Worm (Caenorhabditis elegans) whole organism, early embryonic: ENCODE results near the gene ZK643.2.

ENCODE experiments used
- B0310.2 ChIP-seq: sonication (generic microtip); optimal IDR thresholded peaks from 2 replicates; lab custom pipeline; 2016; ENCODE audit warnings: mild to moderate bottlenecking, missing genetic modification characterization, missing compliant biosample characterization
- F13C5.2 ChIP-seq: sonication (generic microtip); optimal IDR thresholded peaks from 2 replicates; lab custom pipeline; 2017; ENCODE audit warnings: mild to moderate bottlenecking, missing genetic modification characterization, inconsistent platforms, missing compliant biosample characterization
- aly-1 ChIP-seq: sonication (generic microtip); optimal IDR thresholded peaks from 2 replicates; lab custom pipeline; 2016; ENCODE audit warnings: missing genetic modification characterization, missing compliant biosample characterization
- ama-1 ChIP-seq: fragments of 150-350 bp; optimal IDR thresholded peaks from 2 replicates; lab custom pipeline; 2014
- ceh-13 ChIP-seq: fragments of 200-800 bp; sonication (Bioruptor generic); optimal IDR thresholded peaks from 2 replicates; lab custom pipeline; 2018; ENCODE audit warnings: mild to moderate bottlenecking, missing genetic modification characterization, missing compliant biosample characterization
- ceh-36 ChIP-seq: sonication (generic microtip); optimal IDR thresholded peaks from 2 replicates; lab custom pipeline; 2016; ENCODE audit warnings: missing genetic modification characterization, inconsistent platforms, missing compliant biosample characterization
- ets-7 ChIP-seq: sonication (generic microtip); optimal IDR thresholded peaks from 2 replicates; lab custom pipeline; 2016; ENCODE audit warnings: missing genotype, missing genetic modification characterization, missing compliant biosample characterization
- flt-1 ChIP-seq: fragments of 200-800 bp; sonication (Bioruptor generic); IDR thresholded peaks from 2 replicates; pipeline ENCODE4 v1.3.6; 2022; ENCODE audit warnings: missing genetic modification characterization, missing compliant biosample characterization
- hmbx-1 ChIP-seq: sonication (generic microtip); optimal IDR thresholded peaks from 2 replicates; lab custom pipeline; 2016; ENCODE audit warnings: mild to moderate bottlenecking, missing genetic modification characterization, missing compliant biosample characterization
- hmg-4 ChIP-seq: fragments of 200-800 bp; sonication (Bioruptor generic); optimal IDR thresholded peaks from 2 replicates; lab custom pipeline; 2018; ENCODE audit warnings: mild to moderate bottlenecking, missing genetic modification characterization, missing compliant biosample characterization
- hnd-1 ChIP-seq: sonication (generic microtip); optimal IDR thresholded peaks from 2 replicates; lab custom pipeline; 2016; ENCODE audit warnings: missing genetic modification characterization, missing compliant biosample characterization
- pes-1 ChIP-seq: fragments of 200-800 bp; sonication (Bioruptor generic); IDR thresholded peaks from 2 replicates; pipeline ENCODE4 v1.3.6; 2022; ENCODE audit warnings: missing genetic modification reagents, missing genetic modification characterization, missing compliant biosample characterization
- scrt-1 ChIP-seq: fragments of 200-800 bp; sonication (Bioruptor generic); IDR thresholded peaks from 2 replicates; pipeline ENCODE4 v1.3.6; 2022; ENCODE audit warnings: missing genetic modification characterization, missing compliant biosample characterization
- sea-1 ChIP-seq: fragments of 200-800 bp; sonication (Bioruptor generic); conservative IDR thresholded peaks from 2 replicates; pipeline ENCODE4 v1.3.6; 2022; ENCODE audit warnings: missing genetic modification characterization, missing compliant biosample characterization
- tbx-11 ChIP-seq: fragments of 200-800 bp; sonication (Bioruptor generic); IDR thresholded peaks from 2 replicates; pipeline ENCODE4 v1.3.6; 2022; ENCODE audit warnings: missing genetic modification characterization, missing compliant biosample characterization
- tbx-37 ChIP-seq: fragments of 200-800 bp; sonication (Bioruptor generic); conservative IDR thresholded peaks from 2 replicates; pipeline ENCODE4 v1.3.6; 2022; ENCODE audit warnings: missing genetic modification reagents, missing genetic modification characterization, missing compliant biosample characterization
- tra-4 ChIP-seq: sonication (generic microtip); optimal IDR thresholded peaks from 2 replicates; lab custom pipeline; 2017; ENCODE audit warnings: missing genetic modification characterization, missing compliant biosample characterization

ZK643.2 gene

DNA sequence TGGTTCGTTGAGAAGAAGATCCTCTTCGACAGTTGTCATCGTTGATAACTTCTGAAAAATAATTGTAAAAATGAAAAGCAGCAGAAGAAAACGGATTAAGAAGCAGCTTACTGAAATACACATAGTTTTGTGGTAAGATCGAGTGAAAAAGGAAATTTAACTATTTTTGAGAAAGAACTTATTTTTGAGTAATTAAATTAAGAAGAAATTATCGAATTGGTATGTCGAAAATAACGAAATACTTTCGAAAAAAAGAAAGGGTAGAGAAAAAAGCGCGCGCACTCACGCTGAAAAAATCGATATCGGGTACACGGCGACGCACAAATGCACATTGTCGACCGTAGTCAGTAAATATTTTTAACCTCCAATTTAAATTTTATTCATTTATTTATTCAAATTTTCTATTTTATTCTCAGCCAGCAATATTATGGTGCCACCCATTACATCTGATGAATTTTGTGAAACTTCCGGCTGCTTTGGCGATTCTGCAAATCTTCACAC lies at the start of gene ZK643.2, which contains the start of gene ZK643.5:
TSS of gene ZK643.2 (plus strand) at position 395 of the 501 bp plus-strand sequence.
TSS of gene ZK643.5 (minus strand) at position 51 of the 501 bp plus-strand sequence.
- TF ChIP-seq ceh-13 (GFP tag; lab: Kevin White, UChicago) (no peak), hmbx-1 (no peak), tbx-37 (GFP tag; lab: Robert Waterston, UW) (no peak), hnd-1 (no peak), ets-7 (no peak), flt-1 (no peak), sea-1 (no peak), scrt-1 (GFP tag; lab: Robert Waterston, UW) (no peak), B0310.2 (tag; lab: Kevin White, UChicago) (no peak), F13C5.2 (tag; lab: Kevin White, UChicago) (no peak), hmg-4 (GFP tag; lab: Kevin White, UChicago) (no peak), pes-1 (GFP tag; lab: Robert Waterston, UW) (no peak), tbx-11 (no peak), aly-1 (no peak), ceh-36 (tag; lab: Kevin White, UChicago) (no peak), ama-1 (lab: Kevin White, UChicago) (no peak), tra-4 (tag; lab: Kevin White, UChicago) (no peak)

DNA sequence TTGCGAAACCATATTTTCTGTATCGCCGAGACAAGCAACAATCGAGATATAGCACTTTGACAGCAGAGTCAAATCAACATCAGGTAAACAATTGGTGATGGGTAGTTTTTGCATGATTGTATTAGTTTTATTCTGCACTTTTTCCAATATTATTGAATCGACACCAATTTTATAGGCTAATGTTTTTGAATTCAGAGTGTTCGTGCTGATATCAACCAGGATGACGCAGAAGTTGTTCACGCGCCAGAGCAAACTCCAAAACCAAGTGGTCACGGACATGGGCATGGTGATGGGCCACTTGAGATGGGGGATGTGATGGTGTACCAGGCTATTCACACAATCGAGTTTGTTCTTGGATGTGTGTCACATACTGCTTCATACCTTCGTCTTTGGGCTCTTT lies 46.2 kb upstream of the ZK643.2 start:
- no peak for TF ChIP-seq ceh-36 (tag; lab: Kevin White, UChicago)
- no peak for TF ChIP-seq sea-1
- no peak for TF ChIP-seq hmg-4 (GFP tag; lab: Kevin White, UChicago)
- no peak for TF ChIP-seq ets-7
- TF ChIP-seq hmbx-1, result no peak
- no peak for TF ChIP-seq ama-1 (lab: Kevin White, UChicago)
- TF ChIP-seq B0310.2 (tag; lab: Kevin White, UChicago), result no peak
- no peak for TF ChIP-seq flt-1
- TF ChIP-seq pes-1 (GFP tag; lab: Robert Waterston, UW), result no peak
- TF ChIP-seq scrt-1 (GFP tag; lab: Robert Waterston, UW), result no peak
- no peak for TF ChIP-seq F13C5.2 (tag; lab: Kevin White, UChicago)
- no peak for TF ChIP-seq tbx-37 (GFP tag; lab: Robert Waterston, UW)
- TF ChIP-seq aly-1, result no peak
- TF ChIP-seq tra-4 (tag; lab: Kevin White, UChicago), result no peak
- no peak for TF ChIP-seq ceh-13 (GFP tag; lab: Kevin White, UChicago)
- TF ChIP-seq tbx-11, result no peak
- no peak for TF ChIP-seq hnd-1

DNA sequence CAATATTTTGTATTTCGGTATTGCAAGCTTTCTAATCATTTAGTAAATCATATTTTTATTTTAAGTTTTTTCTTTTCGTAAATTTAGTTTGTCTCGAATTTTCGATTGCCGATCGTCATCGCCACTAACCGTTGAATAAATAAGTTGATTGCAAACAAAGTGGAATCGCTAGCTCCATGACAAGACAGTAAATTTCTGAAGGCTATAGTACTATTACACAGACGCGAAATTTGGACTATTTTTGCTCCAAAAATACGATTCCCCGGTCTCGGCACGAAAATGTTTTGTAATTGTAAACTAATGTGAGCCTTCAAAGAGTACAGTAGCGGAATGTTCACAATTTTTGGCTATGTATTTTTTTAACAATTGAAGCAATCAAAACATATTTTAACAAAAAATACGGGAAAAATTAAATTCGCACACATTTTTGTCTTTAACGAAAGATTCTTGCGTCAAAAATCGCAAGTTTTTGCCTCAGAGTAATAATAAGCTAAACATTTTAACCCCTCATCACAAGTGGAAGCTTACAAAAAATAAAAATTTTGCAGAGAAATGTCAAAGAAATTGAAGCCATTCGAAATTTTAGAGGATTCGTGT lies 44.6 kb upstream of the ZK643.2 start, which contains the start of gene tpk-1:
TSS of gene tpk-1 (plus strand) at position 547 of the 597 bp plus-strand sequence.
- no peak for TF ChIP-seq flt-1
- no peak for TF ChIP-seq sea-1
- TF ChIP-seq ets-7, result no peak
- no peak for TF ChIP-seq ceh-36 (tag; lab: Kevin White, UChicago)
- no peak for TF ChIP-seq scrt-1 (GFP tag; lab: Robert Waterston, UW)
- no peak for TF ChIP-seq hmg-4 (GFP tag; lab: Kevin White, UChicago)
- no peak for TF ChIP-seq F13C5.2 (tag; lab: Kevin White, UChicago)
- no peak for TF ChIP-seq aly-1
- TF ChIP-seq B0310.2 (tag; lab: Kevin White, UChicago), result no peak

DNA sequence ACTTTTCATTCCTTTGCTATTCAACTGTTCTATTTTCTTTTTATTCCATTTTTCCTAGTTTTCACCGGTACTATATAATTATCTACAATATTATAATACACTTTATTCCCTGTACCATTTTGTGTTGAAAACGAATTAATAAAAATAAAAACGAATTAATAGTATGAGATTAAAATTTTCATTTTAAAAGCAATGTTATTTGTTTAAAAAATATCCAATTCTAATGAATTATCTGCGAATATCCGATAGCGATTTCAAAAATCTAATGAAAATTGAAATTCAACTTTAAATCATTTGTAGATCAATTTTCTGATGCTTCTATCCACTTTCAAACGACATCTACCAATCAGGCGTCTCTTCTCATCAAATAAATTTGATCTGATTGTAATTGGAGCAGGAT lies 42.9 kb upstream of the ZK643.2 start, which contains the start of gene trxr-2:
TSS of gene trxr-2 (plus strand) at position 301 of the 400 bp plus-strand sequence.
- no peak for TF ChIP-seq hmg-4 (GFP tag; lab: Kevin White, UChicago)
- no peak for TF ChIP-seq sea-1
- no peak for TF ChIP-seq flt-1
- no peak for TF ChIP-seq tbx-37 (GFP tag; lab: Robert Waterston, UW)
- no peak for TF ChIP-seq tra-4 (tag; lab: Kevin White, UChicago)

DNA sequence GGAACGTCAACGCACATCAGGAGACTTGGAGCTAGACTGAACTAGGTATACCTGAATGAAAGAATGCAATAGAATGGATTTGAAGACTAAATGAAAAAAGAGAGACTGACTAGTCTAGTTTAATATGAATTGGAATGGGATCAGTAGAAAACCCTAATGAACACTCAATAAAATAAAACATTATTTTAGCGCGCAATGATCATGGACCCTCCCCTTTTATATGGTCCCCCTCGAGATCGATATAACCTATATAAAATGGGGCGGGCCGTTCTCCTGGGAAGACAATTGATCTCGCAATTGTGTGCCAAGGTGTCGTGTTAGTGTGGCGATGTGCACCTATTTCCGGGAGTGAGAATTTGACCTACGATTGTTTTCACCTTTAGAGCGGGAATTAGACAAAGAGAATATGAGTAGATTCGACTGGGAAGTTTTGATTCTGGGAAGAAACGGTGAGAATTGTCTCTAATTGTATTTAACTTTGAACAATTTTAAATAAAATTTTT lies 38.4 kb upstream of the ZK643.2 start, which contains the start of gene cdc-25.3:
TSS of gene cdc-25.3 (minus strand) at position 51 of the 503 bp plus-strand sequence.
- TF ChIP-seq hnd-1 (no peak), tra-4 (tag; lab: Kevin White, UChicago) (no peak), tbx-37 (GFP tag; lab: Robert Waterston, UW) (no peak), ceh-36 (tag; lab: Kevin White, UChicago) (no peak), ceh-13 (GFP tag; lab: Kevin White, UChicago) (no peak), ama-1 (lab: Kevin White, UChicago) (no peak), sea-1 (no peak), tbx-11 (no peak), hmbx-1 (no peak), ets-7 (no peak), hmg-4 (GFP tag; lab: Kevin White, UChicago) (no peak), flt-1 (no peak), B0310.2 (tag; lab: Kevin White, UChicago) (no peak), pes-1 (GFP tag; lab: Robert Waterston, UW) (no peak), scrt-1 (GFP tag; lab: Robert Waterston, UW) (no peak), aly-1 (no peak), F13C5.2 (tag; lab: Kevin White, UChicago) (no peak)

DNA sequence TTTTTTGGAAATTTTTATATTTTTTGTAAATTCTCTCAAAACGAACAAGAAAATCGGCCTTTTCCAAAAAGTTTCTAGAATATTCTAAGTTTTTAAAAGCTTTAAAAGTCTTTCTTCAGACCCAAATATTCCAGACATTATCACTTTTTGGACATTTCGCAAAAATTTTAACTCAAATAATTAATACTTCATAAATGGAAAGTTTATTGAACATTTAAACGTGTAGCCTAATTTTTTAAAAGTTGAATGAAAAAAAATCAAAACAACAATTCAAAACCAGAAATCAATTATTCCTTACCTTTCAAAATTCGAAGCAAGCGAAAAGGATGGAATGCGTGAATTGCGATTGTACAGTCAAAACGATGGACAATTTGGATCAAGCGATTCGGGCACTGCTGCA lies 36.6 kb upstream of the ZK643.2 start, which contains the start of gene ZK637.15:
TSS of gene ZK637.15 (plus strand) at position 301 of the 400 bp plus-strand sequence.
- TF ChIP-seq ceh-36 (tag; lab: Kevin White, UChicago), result no peak
- TF ChIP-seq hnd-1, result no peak
- TF ChIP-seq aly-1, result no peak
- no peak for TF ChIP-seq B0310.2 (tag; lab: Kevin White, UChicago)
- no peak for TF ChIP-seq ets-7
- TF ChIP-seq F13C5.2 (tag; lab: Kevin White, UChicago), result no peak
- TF ChIP-seq tra-4 (tag; lab: Kevin White, UChicago), result no peak
- TF ChIP-seq flt-1, result no peak
- TF ChIP-seq tbx-11, result no peak
- TF ChIP-seq hmbx-1, result no peak
- TF ChIP-seq pes-1 (GFP tag; lab: Robert Waterston, UW), result no peak
- no peak for TF ChIP-seq sea-1
- no peak for TF ChIP-seq ceh-13 (GFP tag; lab: Kevin White, UChicago)
- TF ChIP-seq tbx-37 (GFP tag; lab: Robert Waterston, UW), result no peak
- TF ChIP-seq scrt-1 (GFP tag; lab: Robert Waterston, UW), result no peak

DNA sequence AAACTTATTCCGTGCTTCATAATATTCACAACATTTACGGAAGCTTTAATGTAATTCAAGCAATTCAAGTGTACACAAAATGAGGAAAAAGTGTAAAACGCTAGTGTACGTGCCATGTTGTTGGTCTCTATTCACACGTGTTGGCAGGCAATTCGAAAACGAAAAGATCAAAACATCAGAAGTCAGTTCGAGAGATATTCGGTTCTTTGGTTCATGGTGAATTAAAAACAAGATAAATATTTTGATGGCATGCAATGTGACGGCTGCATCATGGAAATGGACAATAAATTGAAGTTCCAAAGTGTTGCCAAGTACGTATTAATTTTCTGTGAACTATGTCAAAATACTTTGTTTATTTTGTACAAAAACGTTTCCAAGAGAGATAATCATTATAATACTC lies 34.3 kb upstream of the ZK643.2 start:
- TF ChIP-seq tbx-11 (no peak), hnd-1 (no peak), tbx-37 (GFP tag; lab: Robert Waterston, UW) (no peak), flt-1 (no peak), hmg-4 (GFP tag; lab: Kevin White, UChicago) (no peak), sea-1 (no peak), pes-1 (GFP tag; lab: Robert Waterston, UW) (no peak), scrt-1 (GFP tag; lab: Robert Waterston, UW) (no peak), tra-4 (tag; lab: Kevin White, UChicago) (no peak), B0310.2 (tag; lab: Kevin White, UChicago) (no peak), ama-1 (lab: Kevin White, UChicago) (no peak), ceh-36 (tag; lab: Kevin White, UChicago) (no peak), aly-1 (no peak), ets-7 (no peak), F13C5.2 (tag; lab: Kevin White, UChicago) (no peak), hmbx-1 (no peak), ceh-13 (GFP tag; lab: Kevin White, UChicago) (no peak)
